Worm (Caenorhabditis elegans): Measurements from ENCODE around the gene abts-4.

abts-4 gene

ce11 chrX:6735494-6735893, 26.0 kb downstream of the abts-4 start (continued):
- TF ChIP-seq dpl-1 (GFP tag; optimal IDR thresholded peaks at IDR 0.05) (peak in 1 of 3 experiments; percentile 29), aha-1 (tag; optimal IDR thresholded peaks at IDR 0.05) (no peak), lin-35 (GFP tag; optimal IDR thresholded peaks at IDR 0.05) (peak in 1 of 2 experiments; percentile 71), fkh-10 (GFP tag; optimal IDR thresholded peaks at IDR 0.05) (no peak), elt-2 (tag; optimal IDR thresholded peaks at IDR 0.05) (no peak), mef-2 (tag; optimal IDR thresholded peaks at IDR 0.05) (peak; percentile 76), ces-1 (GFP tag; optimal IDR thresholded peaks at IDR 0.05) (no peak), hlh-4 (tag; optimal IDR thresholded peaks at IDR 0.05) (no peak), egl-13 (tag; optimal IDR thresholded peaks at IDR 0.05) (no peak), ceh-63 (GFP tag; optimal IDR thresholded peaks at IDR 0.05) (no peak), ztf-4 (tag; optimal IDR thresholded peaks at IDR 0.05) (peak; percentile 41), nhr-90 (tag; optimal IDR thresholded peaks at IDR 0.05; ENCODE audit: poor library complexity) (peak; percentile 8), efl-1 (optimal IDR thresholded peaks at IDR 0.05) (no peak), efl-1 (GFP tag; optimal IDR thresholded peaks at IDR 0.05 in 1 of 2) (no peak), tbx-2 (tag; optimal IDR thresholded peaks at IDR 0.05) (peak; percentile 44), zag-1 (tag; optimal IDR thresholded peaks at IDR 0.05) (no peak), grh-1 (GFP tag; IDR thresholded peaks at IDR 0.05) (peak; percentile 39; the same call in 1 of the 2 replicates), sptf-1 (tag; optimal IDR thresholded peaks at IDR 0.05) (no peak), ceh-90 (tag; optimal IDR thresholded peaks at IDR 0.05) (no peak), efl-3 (GFP tag; optimal IDR thresholded peaks at IDR 0.05) (no peak), lin-15B (tag; optimal IDR thresholded peaks at IDR 0.05) (no peak), aly-2 (tag; optimal IDR thresholded peaks at IDR 0.05) (no peak), jun-1 (tag; optimal IDR thresholded peaks at IDR 0.05) (no peak), nhr-20 (tag; optimal IDR thresholded peaks at IDR 0.05) (peak; percentile 77), pax-3 (tag; optimal IDR thresholded peaks at IDR 0.05) (no peak), fkh-8 (tag; optimal IDR thresholded peaks at IDR 0.05) (peak; percentile 30), mdl-1 (tag; optimal IDR thresholded peaks at IDR 0.05) (no peak), nhr-19 (GFP tag; conservative IDR thresholded peaks at IDR 0.05) (peak; percentile 79), nhr-77 (tag; optimal IDR thresholded peaks at IDR 0.05) (no peak), pqm-1 (tag; optimal IDR thresholded peaks at IDR 0.05) (no peak), swsn-7 (tag; optimal IDR thresholded peaks at IDR 0.05) (no peak), snu-23 (GFP tag; optimal IDR thresholded peaks at IDR 0.05) (peak; percentile 59), dsc-1 (tag; optimal IDR thresholded peaks at IDR 0.05) (no peak), C04F5.9 (tag; optimal IDR thresholded peaks at IDR 0.05) (no peak), unc-86 (tag; optimal IDR thresholded peaks at IDR 0.05) (no peak), lin-13 (GFP tag; optimal IDR thresholded peaks at IDR 0.05) (peak; percentile 29), ceh-88 (GFP tag; IDR thresholded peaks at IDR 0.05) (no peak), xbp-1 (tag; optimal IDR thresholded peaks at IDR 0.05) (peak; percentile 39), mab-9 (GFP tag; IDR thresholded peaks at IDR 0.05) (no peak), Y116A8C.19 (tag; optimal IDR thresholded peaks at IDR 0.05; ENCODE audit: borderline replicate concordance) (no peak), nhr-47 (tag; optimal IDR thresholded peaks at IDR 0.05) (peak; percentile 39), ceh-82 (tag; optimal IDR thresholded peaks at IDR 0.05) (no peak), unc-98 (GFP tag; IDR thresholded peaks at IDR 0.05) (no peak), nhr-28 (tag; optimal IDR thresholded peaks at IDR 0.05) (no peak), snpc-4 (tag; optimal IDR thresholded peaks at IDR 0.05) (no peak)

- TF ChIP-seq ceh-88 (GFP tag; IDR thresholded peaks at IDR 0.05): no peak
- TF ChIP-seq nhr-12 (tag; optimal IDR thresholded peaks at IDR 0.05): no peak
- no peak for TF ChIP-seq egl-27 (tag; optimal IDR thresholded peaks at IDR 0.05)
- no peak for TF ChIP-seq C34B4.2 (tag; optimal IDR thresholded peaks at IDR 0.05)
- no peak for TF ChIP-seq nhr-19 (GFP tag; conservative IDR thresholded peaks at IDR 0.05)
- TF ChIP-seq nhr-28 (tag; optimal IDR thresholded peaks at IDR 0.05): no peak
- TF ChIP-seq mep-1 (tag; optimal IDR thresholded peaks at IDR 0.05): no peak
- TF ChIP-seq pqm-1 (tag; optimal IDR thresholded peaks at IDR 0.05): no peak
- TF ChIP-seq grh-1 (GFP tag; IDR thresholded peaks at IDR 0.05): no peak
- TF ChIP-seq alr-1 (tag; optimal IDR thresholded peaks at IDR 0.05; ENCODE audit: borderline replicate concordance): no peak
- TF ChIP-seq rnt-1 (tag; optimal IDR thresholded peaks at IDR 0.05): no peak
These were observed 28.3 kb downstream of the abts-4 start, which contains the start of gene R03E9.2 for ce11 chrX:6733201-6733600. TSS of gene R03E9.2 (minus strand) at chrX:6733301.
